Worm (Caenorhabditis elegans) whole organism, L3 larva: ENCODE measurements around the gene mtm-5.
A peak's percentile ranks its signal among the peaks of the same experiment; 100 is the strongest.

Experiments
- ama-1 ChIP-seq: fragments of 150-350 bp; optimal IDR thresholded peaks from 2 replicates; lab custom pipeline; 2018
- ceh-16 ChIP-seq: sonication (generic microtip); optimal IDR thresholded peaks from 2 replicates; lab custom pipeline; 2017; ENCODE audit warnings: missing biosample characterization, missing genetic modification characterization
- ceh-28 ChIP-seq: fragments of 150-350 bp; optimal IDR thresholded peaks from 2 replicates; lab custom pipeline; 2014; ENCODE audit warnings: missing biosample characterization, missing genetic modification reagents, missing genetic modification characterization
- ceh-82 ChIP-seq: fragments of 150-350 bp; optimal IDR thresholded peaks from 2 replicates; lab custom pipeline; 2014; ENCODE audit warnings: missing biosample characterization, missing genetic modification characterization
- egl-27 ChIP-seq: sonication (generic microtip); optimal IDR thresholded peaks from 4 replicates; lab custom pipeline; 2017; ENCODE audit warnings: missing biosample characterization, missing genetic modification reagents, missing genetic modification characterization
- egl-5 ChIP-seq: fragments of 150-350 bp; optimal IDR thresholded peaks from 2 replicates; lab custom pipeline; 2017; ENCODE audit warnings: missing biosample characterization, missing genetic modification reagents, missing genetic modification characterization, inconsistent platforms
- elt-1 ChIP-seq: fragments of 150-350 bp; optimal IDR thresholded peaks from 2 replicates; lab custom pipeline; 2014; ENCODE audit warnings: missing biosample characterization, missing genetic modification characterization
- elt-2 ChIP-seq: sonication (generic microtip); optimal IDR thresholded peaks from 2 replicates; lab custom pipeline; 2016; ENCODE audit warnings: missing genetic modification reagents, mild to moderate bottlenecking, missing genetic modification characterization, missing compliant biosample characterization
- fkh-10 ChIP-seq: sonication (generic microtip); optimal IDR thresholded peaks from 2 replicates; lab custom pipeline; 2017; ENCODE audit warnings: missing biosample characterization, missing genetic modification reagents, missing genetic modification characterization
- hmg-11 ChIP-seq: sonication (generic microtip); optimal IDR thresholded peaks from 2 replicates; lab custom pipeline; 2016; ENCODE audit warnings: missing genetic modification characterization, missing compliant biosample characterization
- jun-1 ChIP-seq: fragments of 150-350 bp; optimal IDR thresholded peaks from 2 replicates; lab custom pipeline; 2014; ENCODE audit warnings: missing biosample characterization, missing genetic modification reagents, missing genetic modification characterization
- lin-15B ChIP-seq: fragments of 150-350 bp; optimal IDR thresholded peaks from 2 replicates; lab custom pipeline; 2014; ENCODE audit warnings: missing biosample characterization, missing genetic modification characterization
- lin-39 ChIP-seq: fragments of 150-350 bp; optimal IDR thresholded peaks from 2 replicates; lab custom pipeline; 2018; ENCODE audit warnings: missing biosample characterization, missing genetic modification reagents, missing genetic modification characterization
- lsy-12 ChIP-seq: sonication (generic microtip); optimal IDR thresholded peaks from 2 replicates; lab custom pipeline; 2016; ENCODE audit warnings: mild to moderate bottlenecking, missing genetic modification characterization, missing compliant biosample characterization
- nfya-1 ChIP-seq: sonication (generic microtip); optimal IDR thresholded peaks from 2 replicates; lab custom pipeline; 2017; ENCODE audit warnings: missing genetic modification characterization, mild to moderate bottlenecking, missing compliant biosample characterization, antibody characterized with exemption, moderate library complexity; ENCODE audit not compliant: insufficient read depth
- nhr-11 ChIP-seq: fragments of 150-350 bp; optimal IDR thresholded peaks from 2 replicates; lab custom pipeline; 2014; ENCODE audit warnings: missing biosample characterization, missing genetic modification characterization
- nhr-12 ChIP-seq: fragments of 150-350 bp; optimal IDR thresholded peaks from 2 replicates; lab custom pipeline; 2014; ENCODE audit warnings: missing biosample characterization, missing genetic modification characterization
- nhr-23 ChIP-seq: fragments of 150-350 bp; optimal IDR thresholded peaks from 2 replicates; lab custom pipeline; 2014; ENCODE audit warnings: missing biosample characterization, missing genetic modification reagents, missing genetic modification characterization
- nhr-25 ChIP-seq: sonication (generic microtip); optimal IDR thresholded peaks from 2 replicates; lab custom pipeline; 2017; ENCODE audit warnings: missing biosample characterization, missing genetic modification characterization
- nhr-28 ChIP-seq: fragments of 150-350 bp; optimal IDR thresholded peaks from 2 replicates; lab custom pipeline; 2014; ENCODE audit warnings: missing biosample characterization, missing genetic modification characterization
- nhr-43 ChIP-seq: sonication (generic microtip); optimal IDR thresholded peaks from 2 replicates; lab custom pipeline; 2016; ENCODE audit warnings: mild to moderate bottlenecking, missing genetic modification characterization, missing compliant biosample characterization; ENCODE audit not compliant: poor library complexity, severe bottlenecking
- nhr-67 ChIP-seq: fragments of 150-350 bp; optimal IDR thresholded peaks from 2 replicates; lab custom pipeline; 2014; ENCODE audit warnings: missing biosample characterization, missing genetic modification characterization
- nhr-76 ChIP-seq: fragments of 150-350 bp; sonication (generic microtip); optimal IDR thresholded peaks from 5 replicates; lab custom pipeline; 2014; ENCODE audit warnings: missing biosample characterization, missing genetic modification characterization
- nhr-77 ChIP-seq: fragments of 150-350 bp; optimal IDR thresholded peaks from 2 replicates; lab custom pipeline; 2014; ENCODE audit warnings: missing biosample characterization, missing genetic modification characterization
- pha-4 ChIP-seq: fragments of 150-350 bp; optimal IDR thresholded peaks from 2 replicates; lab custom pipeline; 2014; ENCODE audit warnings: missing biosample characterization, missing genetic modification reagents, missing genetic modification characterization
- pqm-1 ChIP-seq: fragments of 150-350 bp; optimal IDR thresholded peaks from 2 replicates; lab custom pipeline; 2017; ENCODE audit warnings: missing biosample characterization, missing genetic modification characterization, inconsistent platforms
- sea-2 ChIP-seq: fragments of 150-350 bp; sonication (generic microtip); optimal IDR thresholded peaks from 4 replicates; lab custom pipeline; 2014; ENCODE audit warnings: missing biosample characterization, missing genetic modification reagents, missing genetic modification characterization
- skn-1 ChIP-seq: fragments of 150-350 bp; optimal IDR thresholded peaks from 2 replicates; lab custom pipeline; 2014; ENCODE audit warnings: missing biosample characterization, missing genetic modification characterization
- snpc-4 ChIP-seq: fragments of 150-350 bp; optimal IDR thresholded peaks from 2 replicates; lab custom pipeline; 2014; ENCODE audit warnings: missing biosample characterization, missing genetic modification characterization
- tbx-2 ChIP-seq: sonication (generic microtip); optimal IDR thresholded peaks from 2 replicates; lab custom pipeline; 2016; ENCODE audit warnings: mild to moderate bottlenecking, missing genetic modification characterization, missing compliant biosample characterization
- unc-62 ChIP-seq: fragments of 150-350 bp; sonication (generic microtip); optimal IDR thresholded peaks from 4 replicates; lab custom pipeline; 2014; ENCODE audit warnings: missing biosample characterization, missing genetic modification reagents, missing genetic modification characterization
- zag-1 ChIP-seq: fragments of 150-350 bp; optimal IDR thresholded peaks from 2 replicates; lab custom pipeline; 2014; ENCODE audit warnings: missing biosample characterization, missing genetic modification characterization
- ztf-11 ChIP-seq: fragments of 150-350 bp; optimal IDR thresholded peaks from 2 replicates; lab custom pipeline; 2014; ENCODE audit warnings: missing biosample characterization, missing genetic modification characterization
- ztf-4 ChIP-seq: fragments of 150-350 bp; optimal IDR thresholded peaks from 2 replicates; lab custom pipeline; 2014; ENCODE audit warnings: missing biosample characterization, missing genetic modification characterization

mtm-5 gene

ce11 chrX:5252798-5253197 lies 9.6 kb upstream of the mtm-5 start, which contains the start of gene nspg-14:
nspg-14 (plus strand) TSS chrX:5253047.
- TF ChIP-seq nhr-28 (tag; lab: Kevin White, UChicago) (no peak), pqm-1 (tag; lab: Kevin White, UChicago) (peak; percentile 72), elt-2 (tag; lab: Kevin White, UChicago) (peak; percentile 84), pha-4 (peak; percentile 32), nhr-67 (tag; lab: Kevin White, UChicago) (no peak), nhr-23 (tag; lab: Kevin White, UChicago) (no peak)

- no peak for TF ChIP-seq nfya-1 (tag; lab: Kevin White, UChicago)
- no peak for TF ChIP-seq elt-1 (tag; lab: Kevin White, UChicago)
- TF ChIP-seq skn-1, result no peak
- no peak for TF ChIP-seq unc-62 (GFP tag; lab: Kevin White, UChicago)
- TF ChIP-seq nhr-23 (tag; lab: Kevin White, UChicago), result no peak
- TF ChIP-seq, all 47 proteins: peak for 0
Observed at ce11 chrX:5249603-5250002, 6.4 kb upstream of the mtm-5 start, which contains the start of gene Y34B4A.10. Y34B4A.10 (plus strand) TSS chrX:5249903.

- no peak for TF ChIP-seq nhr-77
- TF ChIP-seq egl-5 (tag; lab: Kevin White, UChicago), result no peak
- no peak for TF ChIP-seq jun-1 (tag; lab: Kevin White, UChicago)
- no peak for TF ChIP-seq ama-1 (lab: Kevin White, UChicago)
- no peak for TF ChIP-seq nhr-12 (tag; lab: Kevin White, UChicago)
- TF ChIP-seq ztf-4, result no peak
- no peak for TF ChIP-seq sea-2
- TF ChIP-seq nhr-43 (tag; lab: Kevin White, UChicago), result no peak
- TF ChIP-seq zag-1 (tag; lab: Kevin White, UChicago), result no peak
- no peak for TF ChIP-seq nfya-1 (tag; lab: Kevin White, UChicago)
- no peak for TF ChIP-seq elt-2 (tag; lab: Kevin White, UChicago)
- TF ChIP-seq egl-27, result no peak
- TF ChIP-seq fkh-10 (GFP tag; lab: Kevin White, UChicago), result no peak
- no peak for TF ChIP-seq ceh-82 (tag; lab: Kevin White, UChicago)
- no peak for TF ChIP-seq elt-1 (tag; lab: Kevin White, UChicago)
- no peak for TF ChIP-seq ceh-16
- TF ChIP-seq nhr-76 (tag; lab: Kevin White, UChicago), result no peak
Observed at ce11 chrX:5248754-5249153, 5.5 kb upstream of the mtm-5 start.

ce11 chrX:5244041-5244440 lies 833 bp upstream of the mtm-5 start, which contains the start of gene Y34B4A.7:
Y34B4A.7 (plus strand) TSS chrX:5244337.
- no peak for TF ChIP-seq ztf-11
- TF ChIP-seq ceh-28 (tag; lab: Kevin White, UChicago), result peak; percentile 19
- peak; percentile 80 for TF ChIP-seq snpc-4 (tag; lab: Kevin White, UChicago)
- TF ChIP-seq nhr-23 (tag; lab: Kevin White, UChicago), result peak; percentile 72
- TF ChIP-seq pha-4, result peak; percentile 73
- peak; percentile 39 for TF ChIP-seq elt-2 (tag; lab: Kevin White, UChicago)
- peak; percentile 2 for TF ChIP-seq nhr-43 (tag; lab: Kevin White, UChicago)
- peak; percentile 76 for TF ChIP-seq nhr-25 (tag; lab: Kevin White, UChicago)
- peak; percentile 37 for TF ChIP-seq hmg-11 (tag; lab: Kevin White, UChicago)
- TF ChIP-seq ama-1 (lab: Kevin White, UChicago), result no peak
- no peak for TF ChIP-seq lsy-12 (tag; lab: Kevin White, UChicago)
- TF ChIP-seq unc-62 (GFP tag; lab: Kevin White, UChicago), result no peak
- peak; percentile 33 for TF ChIP-seq nhr-11 (tag; lab: Kevin White, UChicago)
- no peak for TF ChIP-seq sea-2
- peak; percentile 51 for TF ChIP-seq nfya-1 (tag; lab: Kevin White, UChicago)
- TF ChIP-seq tbx-2 (tag; lab: Kevin White, UChicago), result peak; percentile 45
- TF ChIP-seq pqm-1 (tag; lab: Kevin White, UChicago), result no peak
- peak; percentile 48 for TF ChIP-seq lin-15B (tag; lab: Kevin White, UChicago)
- TF ChIP-seq lin-39 (tag; lab: Kevin White, UChicago), result peak; percentile 71

ce11 chrX:5238246-5238645 lies 5.0 kb downstream of the mtm-5 start:
- TF ChIP-seq ceh-28 (tag; lab: Kevin White, UChicago) (no peak), nhr-23 (tag; lab: Kevin White, UChicago) (no peak), jun-1 (tag; lab: Kevin White, UChicago) (no peak)
- TF ChIP-seq, all 47 proteins: peak for 0
